Worm (Caenorhabditis elegans) whole organism, late embryonic: ENCODE data around the gene irg-3.
A peak's percentile ranks its signal among the peaks of the same experiment; 100 is the strongest.
"Not testable (repeated sequence)": the region's sequence is repeated elsewhere in the genome, so short reads cannot be mapped to it uniquely, and the experiment has no call there.

Experiments
- C08G9.2 ChIP-seq: sonication (generic microtip); optimal IDR thresholded peaks from 2 replicates; lab custom pipeline; 2016; ENCODE audit warnings: mild to moderate bottlenecking, missing genetic modification characterization, moderate library complexity, missing compliant biosample characterization
- F13H6.1 ChIP-seq: sonication (generic microtip); optimal IDR thresholded peaks from 2 replicates; lab custom pipeline; 2016; ENCODE audit warnings: missing genetic modification characterization, missing compliant biosample characterization
- K02D7.2 ChIP-seq: sonication (generic microtip); optimal IDR thresholded peaks from 2 replicates; lab custom pipeline; 2017; ENCODE audit warnings: mild to moderate bottlenecking, missing genetic modification characterization, missing compliant biosample characterization
- T23F11.4 ChIP-seq: fragments of 200-800 bp; sonication (Bioruptor generic); optimal IDR thresholded peaks from 2 replicates; lab custom pipeline; 2018; ENCODE audit warnings: mild to moderate bottlenecking, missing genetic modification characterization, missing compliant biosample characterization
- Y22D7AL.16 ChIP-seq: sonication (generic microtip); optimal IDR thresholded peaks from 2 replicates; lab custom pipeline; 2016; ENCODE audit warnings: missing genetic modification characterization, missing compliant biosample characterization
- ceh-14 ChIP-seq: sonication (generic microtip); optimal IDR thresholded peaks from 2 replicates; lab custom pipeline; 2016; ENCODE audit warnings: missing genotype, missing genetic modification characterization, missing compliant biosample characterization
- ceh-19 ChIP-seq: fragments of 200-800 bp; sonication (Bioruptor generic); optimal IDR thresholded peaks from 2 replicates; lab custom pipeline; 2018; ENCODE audit warnings: mild to moderate bottlenecking, missing genetic modification characterization, missing compliant biosample characterization
- ceh-2 ChIP-seq: sonication (generic microtip); optimal IDR thresholded peaks from 2 replicates; lab custom pipeline; 2016; ENCODE audit warnings: missing genotype, missing genetic modification characterization, missing compliant biosample characterization
- ceh-22 ChIP-seq: sonication (generic microtip); optimal IDR thresholded peaks from 2 replicates; lab custom pipeline; 2017; ENCODE audit warnings: missing biosample characterization, missing genetic modification characterization
- ceh-24 ChIP-seq: sonication (generic microtip); optimal IDR thresholded peaks from 2 replicates; lab custom pipeline; 2016; ENCODE audit warnings: mild to moderate bottlenecking, missing genetic modification characterization, missing compliant biosample characterization
- ceh-30 ChIP-seq: fragments of 150-350 bp; optimal IDR thresholded peaks from 2 replicates; lab custom pipeline; 2014; ENCODE audit warnings: missing biosample characterization, missing genetic modification characterization
- ceh-34 ChIP-seq: sonication (generic microtip); optimal IDR thresholded peaks from 2 replicates; lab custom pipeline; 2016; ENCODE audit warnings: mild to moderate bottlenecking, missing genetic modification characterization, missing compliant biosample characterization
- ceh-45 ChIP-seq: fragments of 200-800 bp; sonication (Bioruptor generic); IDR thresholded peaks from 2 replicates; pipeline ENCODE4 v1.3.6; 2022; ENCODE audit warnings: missing genetic modification reagents, missing genetic modification characterization, missing compliant biosample characterization
- ceh-48 ChIP-seq: sonication (generic microtip); optimal IDR thresholded peaks from 2 replicates; lab custom pipeline; 2016; ENCODE audit warnings: missing genetic modification characterization, inconsistent platforms, missing compliant biosample characterization
- ceh-9 ChIP-seq: sonication (generic microtip); optimal IDR thresholded peaks from 2 replicates; lab custom pipeline; 2016; ENCODE audit warnings: mild to moderate bottlenecking, missing genetic modification characterization, inconsistent platforms, missing compliant biosample characterization
- che-1 ChIP-seq: sonication (generic microtip); optimal IDR thresholded peaks from 2 replicates; lab custom pipeline; 2016; ENCODE audit warnings: mild to moderate bottlenecking, missing genetic modification characterization, missing compliant biosample characterization
- dmd-4 ChIP-seq: sonication (generic microtip); optimal IDR thresholded peaks from 2 replicates; lab custom pipeline; 2016; ENCODE audit warnings: borderline replicate concordance, missing genetic modification characterization, missing compliant biosample characterization
- elt-2 ChIP-seq: sonication (generic microtip); optimal IDR thresholded peaks from 2 replicates; lab custom pipeline; 2016; ENCODE audit warnings: missing genetic modification reagents, missing genetic modification characterization, missing compliant biosample characterization
- ets-4 ChIP-seq: sonication (generic microtip); optimal IDR thresholded peaks from 2 replicates; lab custom pipeline; 2016; ENCODE audit warnings: missing genetic modification characterization, missing compliant biosample characterization
- fax-1 ChIP-seq: sonication (generic microtip); optimal IDR thresholded peaks from 2 replicates; lab custom pipeline; 2016; ENCODE audit warnings: missing genotype, missing genetic modification characterization, missing compliant biosample characterization
- fkh-6 ChIP-seq: sonication (generic microtip); optimal IDR thresholded peaks from 2 replicates; lab custom pipeline; 2016; ENCODE audit warnings: missing genetic modification characterization, missing compliant biosample characterization
- gmeb-2 ChIP-seq: sonication (generic microtip); optimal IDR thresholded peaks from 2 replicates; lab custom pipeline; 2016; ENCODE audit warnings: missing genetic modification characterization, inconsistent platforms, missing compliant biosample characterization
- hlh-13 ChIP-seq: fragments of 200-800 bp; sonication (Bioruptor generic); optimal IDR thresholded peaks from 2 replicates; lab custom pipeline; 2018; ENCODE audit warnings: mild to moderate bottlenecking, missing genetic modification characterization, missing compliant biosample characterization
- hlh-15 ChIP-seq: sonication (generic microtip); optimal IDR thresholded peaks from 2 replicates; lab custom pipeline; 2016; ENCODE audit warnings: missing genetic modification characterization, missing compliant biosample characterization
- hlh-6 ChIP-seq: sonication (generic microtip); optimal IDR thresholded peaks from 2 replicates; lab custom pipeline; 2016; ENCODE audit warnings: missing genotype, missing genetic modification characterization, missing compliant biosample characterization
- hlh-8 ChIP-seq: sonication (generic microtip); optimal IDR thresholded peaks from 2 replicates; lab custom pipeline; 2016; ENCODE audit warnings: missing genotype, missing genetic modification characterization, missing compliant biosample characterization
- nhr-232 ChIP-seq: sonication (generic microtip); optimal IDR thresholded peaks from 2 replicates; lab custom pipeline; 2016; ENCODE audit warnings: missing genetic modification characterization, missing compliant biosample characterization
- npax-4 ChIP-seq: sonication (generic microtip); optimal IDR thresholded peaks from 2 replicates; lab custom pipeline; 2016; ENCODE audit warnings: missing genetic modification characterization, missing compliant biosample characterization
- odd-2 ChIP-seq: sonication (generic microtip); optimal IDR thresholded peaks from 2 replicates; lab custom pipeline; 2017; ENCODE audit warnings: antibody characterized with exemption, mild to moderate bottlenecking, missing genetic modification characterization, missing compliant biosample characterization
- pag-3 ChIP-seq: sonication (generic microtip); optimal IDR thresholded peaks from 2 replicates; lab custom pipeline; 2016; ENCODE audit warnings: missing compliant biosample characterization, missing genetic modification characterization, borderline replicate concordance
- pat-9 ChIP-seq: fragments of 200-800 bp; sonication (Bioruptor generic); optimal IDR thresholded peaks from 2 replicates; lab custom pipeline; 2018; ENCODE audit warnings: mild to moderate bottlenecking, missing genetic modification characterization, moderate library complexity, missing compliant biosample characterization
- pha-2 ChIP-seq: sonication (generic microtip); optimal IDR thresholded peaks from 2 replicates; lab custom pipeline; 2017; ENCODE audit warnings: mild to moderate bottlenecking, missing genetic modification characterization, missing compliant biosample characterization
- pha-4 ChIP-seq: fragments of 150-350 bp; optimal IDR thresholded peaks from 2 replicates; lab custom pipeline; 2018; ENCODE audit warnings: missing biosample characterization, missing genetic modification reagents, missing genetic modification characterization
- pqm-1 ChIP-seq: sonication (generic microtip); optimal IDR thresholded peaks from 2 replicates; lab custom pipeline; 2016; ENCODE audit warnings: missing genetic modification characterization, missing compliant biosample characterization
- pros-1 ChIP-seq: fragments of 150-350 bp; optimal IDR thresholded peaks from 2 replicates; lab custom pipeline; 2014; ENCODE audit warnings: missing biosample characterization, missing genetic modification reagents, missing genetic modification characterization
- ref-2 ChIP-seq: sonication (generic microtip); optimal IDR thresholded peaks from 2 replicates; lab custom pipeline; 2016; ENCODE audit warnings: missing genetic modification characterization, missing compliant biosample characterization
- sox-4 ChIP-seq: sonication (generic microtip); optimal IDR thresholded peaks from 2 replicates; lab custom pipeline; 2017; ENCODE audit warnings: mild to moderate bottlenecking, missing genetic modification characterization, inconsistent platforms, missing compliant biosample characterization
- syd-9 ChIP-seq: sonication (generic microtip); optimal IDR thresholded peaks from 2 replicates; lab custom pipeline; 2016; ENCODE audit warnings: mild to moderate bottlenecking, missing genetic modification characterization, moderate library complexity, missing compliant biosample characterization
- tbx-2 ChIP-seq: sonication (generic microtip); optimal IDR thresholded peaks from 2 replicates; lab custom pipeline; 2016; ENCODE audit warnings: missing genetic modification characterization, missing compliant biosample characterization
- tbx-7 ChIP-seq: sonication (generic microtip); optimal IDR thresholded peaks from 2 replicates; lab custom pipeline; 2016; ENCODE audit warnings: missing genotype, missing genetic modification characterization, missing compliant biosample characterization
- ttx-3 ChIP-seq: sonication (generic microtip); optimal IDR thresholded peaks from 2 replicates; lab custom pipeline; 2016; ENCODE audit warnings: missing genetic modification reagents, missing genetic modification characterization, missing compliant biosample characterization
- unc-55 ChIP-seq: sonication (generic microtip); optimal IDR thresholded peaks from 2 replicates; lab custom pipeline; 2017; ENCODE audit warnings: missing biosample characterization, missing genetic modification reagents, missing genetic modification characterization
- unc-86 ChIP-seq: sonication (generic microtip); optimal IDR thresholded peaks from 2 replicates; lab custom pipeline; 2016; ENCODE audit warnings: missing genetic modification characterization, missing compliant biosample characterization
- zip-5 ChIP-seq: sonication (generic microtip); optimal IDR thresholded peaks from 2 replicates; lab custom pipeline; 2016; ENCODE audit warnings: missing genetic modification characterization, missing compliant biosample characterization

The irg-3 gene

DNA sequence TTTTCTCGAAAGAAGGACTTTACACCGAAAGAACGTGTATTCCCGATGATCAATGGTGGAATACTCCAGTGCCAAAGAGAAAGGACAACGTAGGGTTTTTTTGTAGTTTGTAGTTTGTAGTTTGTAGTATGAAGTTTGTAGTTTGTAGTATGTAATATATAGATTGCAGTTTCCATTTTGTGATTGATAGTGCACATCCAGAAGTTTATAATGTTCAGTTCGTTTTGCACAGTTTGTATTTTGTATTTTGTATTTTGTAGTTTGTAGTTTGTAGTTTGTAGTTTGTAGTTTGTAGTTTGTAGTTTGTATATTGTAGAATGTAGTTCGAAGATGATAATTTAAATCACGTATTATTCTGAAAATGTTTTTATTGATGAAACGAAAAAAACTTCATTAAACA lies 25.1 kb downstream of the irg-3 start:
- no peak for TF ChIP-seq unc-55 (GFP tag; lab: Kevin White, UChicago)
- TF ChIP-seq pha-2 (tag; lab: Kevin White, UChicago) = no peak
- TF ChIP-seq nhr-232 (tag; lab: Kevin White, UChicago) = no peak
- no peak for TF ChIP-seq zip-5
- TF ChIP-seq ceh-19 (GFP tag; lab: Kevin White, UChicago) = no peak
- TF ChIP-seq pha-4 = no peak
- TF ChIP-seq unc-86 (tag; lab: Kevin White, UChicago) = no peak
- TF ChIP-seq gmeb-2 (tag; lab: Kevin White, UChicago) = no peak
- TF ChIP-seq ceh-24 (tag; lab: Kevin White, UChicago) = no peak
- TF ChIP-seq hlh-8 (tag; lab: Kevin White, UChicago) = no peak
- no peak for TF ChIP-seq ttx-3 (tag; lab: Kevin White, UChicago)
- no peak for TF ChIP-seq ref-2 (tag; lab: Kevin White, UChicago)
- no peak for TF ChIP-seq Y22D7AL.16 (tag; lab: Kevin White, UChicago)
- no peak for TF ChIP-seq pqm-1 (tag; lab: Kevin White, UChicago)
- TF ChIP-seq tbx-7 = no peak
- no peak for TF ChIP-seq ceh-48 (tag; lab: Kevin White, UChicago)
- no peak for TF ChIP-seq che-1 (tag; lab: Kevin White, UChicago)
- TF ChIP-seq pros-1 = no peak

DNA sequence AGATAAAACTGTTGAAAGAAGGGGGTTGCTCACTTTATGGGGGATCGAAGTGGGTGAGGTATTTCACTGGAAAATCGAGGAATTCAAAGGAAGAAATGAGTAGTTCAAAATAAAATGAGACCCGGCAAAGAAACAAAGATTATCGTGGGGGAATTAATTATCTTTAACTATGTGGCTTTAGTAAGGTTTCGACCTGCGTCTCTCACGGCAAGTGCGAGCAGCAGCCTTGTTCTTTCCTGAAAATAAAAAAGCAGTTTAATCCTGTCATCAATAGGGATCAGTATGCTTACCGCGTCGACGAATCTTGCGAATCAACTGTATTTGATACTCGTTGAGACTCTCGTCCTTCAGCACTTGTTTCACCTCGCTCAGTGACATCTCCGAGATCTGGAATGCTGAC lies 29.5 kb downstream of the irg-3 start, which contains the start of gene srh-271:
srh-271 (minus strand) TSS at position 101 of the 400 bp plus-strand sequence.
- no peak for TF ChIP-seq odd-2 (tag; lab: Kevin White, UChicago)
- no peak for TF ChIP-seq ceh-2
- no peak for TF ChIP-seq ceh-48 (tag; lab: Kevin White, UChicago)
- TF ChIP-seq tbx-2 (tag; lab: Kevin White, UChicago) = no peak
- TF ChIP-seq K02D7.2 (tag; lab: Kevin White, UChicago) = no peak
- TF ChIP-seq hlh-15 = no peak
- TF ChIP-seq ceh-14 (tag; lab: Kevin White, UChicago) = no peak

DNA sequence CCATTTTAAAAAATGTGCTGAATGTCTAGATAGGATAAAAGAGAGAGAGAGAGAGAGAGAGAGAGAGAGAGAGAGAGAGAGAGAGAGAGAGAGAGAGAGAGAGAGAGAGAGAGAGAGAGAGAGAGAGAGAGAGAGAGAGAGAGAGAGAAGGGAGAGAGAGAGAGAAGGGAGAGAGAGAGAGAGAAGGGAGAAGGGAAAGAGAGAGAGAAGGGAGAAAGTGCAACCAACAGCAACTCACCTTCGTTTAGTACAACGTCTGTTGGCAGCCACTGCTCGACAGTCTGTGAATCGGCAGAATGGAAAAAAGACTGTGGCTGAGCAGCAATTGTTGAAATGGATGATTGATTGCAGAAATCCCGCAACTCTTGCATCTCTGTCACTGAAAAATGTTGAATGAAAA lies 31.4 kb downstream of the irg-3 start:
- no peak for TF ChIP-seq elt-2 (tag; lab: Kevin White, UChicago)
- no peak for TF ChIP-seq zip-5
- TF ChIP-seq C08G9.2 (tag; lab: Kevin White, UChicago) = no peak
- no peak for TF ChIP-seq pqm-1 (tag; lab: Kevin White, UChicago)
- no peak for TF ChIP-seq che-1 (tag; lab: Kevin White, UChicago)
- TF ChIP-seq npax-4 (tag; lab: Kevin White, UChicago) = no peak
- TF ChIP-seq ceh-9 (tag; lab: Kevin White, UChicago) = no peak
- no peak for TF ChIP-seq hlh-6 (tag; lab: Kevin White, UChicago)
- no peak for TF ChIP-seq odd-2 (tag; lab: Kevin White, UChicago)
- TF ChIP-seq dmd-4 (tag; lab: Kevin White, UChicago) = no peak
- no peak for TF ChIP-seq T23F11.4 (GFP tag; lab: Kevin White, UChicago)
- TF ChIP-seq ceh-34 (tag; lab: Kevin White, UChicago) = no peak
- TF ChIP-seq pat-9 = no peak
- TF ChIP-seq pha-4 = no peak
- no peak for TF ChIP-seq nhr-232 (tag; lab: Kevin White, UChicago)
- TF ChIP-seq, all 69 proteins: peak for 0

DNA sequence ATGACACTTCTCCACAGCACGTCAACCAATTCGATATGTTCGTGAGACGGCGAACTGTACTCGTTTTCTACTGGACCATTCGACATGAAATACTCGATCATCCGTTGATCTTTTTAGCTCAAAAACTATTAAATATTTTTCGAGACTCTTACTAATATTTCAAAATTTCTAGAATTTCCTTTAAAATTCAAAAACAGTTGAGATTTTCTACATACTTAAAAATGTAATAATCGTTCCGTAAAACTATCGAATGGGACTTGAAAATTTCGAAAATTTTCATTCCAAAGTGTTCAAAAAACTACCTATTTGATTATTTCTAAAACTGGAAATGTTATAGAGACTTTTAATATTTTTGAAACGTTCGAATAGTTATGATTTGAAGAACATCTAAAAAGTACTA lies 33.0 kb downstream of the irg-3 start, which contains the start of gene sknr-1:
sknr-1 (minus strand) TSS at position 101 of the 400 bp plus-strand sequence.
- not testable (repeated sequence) for TF ChIP-seq unc-86 (tag; lab: Kevin White, UChicago); pag-3; ceh-30 (tag; lab: Kevin White, UChicago)

DNA sequence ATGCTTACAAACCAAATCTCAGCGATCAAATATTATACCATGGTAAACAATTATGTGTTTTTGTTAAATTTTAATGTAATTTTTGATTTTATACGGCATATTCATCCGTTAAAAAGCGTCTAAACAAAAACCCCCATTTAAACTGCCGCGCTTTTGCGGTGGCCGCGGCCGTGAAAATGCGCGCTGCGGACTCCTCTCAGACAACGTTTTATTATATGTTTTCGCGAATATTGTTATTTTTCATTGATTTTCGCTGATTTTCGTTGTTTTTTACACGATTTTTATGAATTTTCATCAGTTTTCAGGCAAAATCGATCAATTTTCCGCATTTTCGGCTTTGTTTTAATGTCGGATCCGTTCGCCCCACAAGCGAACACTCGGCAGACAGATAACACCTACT lies 46.2 kb downstream of the irg-3 start, which contains the start of gene W02H5.19:
W02H5.19 (plus strand) TSS at position 346 of the 400 bp plus-strand sequence.
- peak; percentile 54 for TF ChIP-seq F13H6.1 (tag; lab: Kevin White, UChicago)
- TF ChIP-seq fkh-6 = peak; percentile 11
- peak; percentile 91 for TF ChIP-seq ceh-2
- TF ChIP-seq hlh-15 = no peak
- TF ChIP-seq che-1 (tag; lab: Kevin White, UChicago) = no peak
- TF ChIP-seq ceh-45 = no peak
- TF ChIP-seq syd-9 (tag; lab: Kevin White, UChicago) = no peak
- peak; percentile 67 for TF ChIP-seq elt-2 (tag; lab: Kevin White, UChicago)
- TF ChIP-seq sox-4 (tag; lab: Kevin White, UChicago) = no peak
- TF ChIP-seq hlh-6 (tag; lab: Kevin White, UChicago) = no peak
- peak; percentile 95 for TF ChIP-seq ets-4
- TF ChIP-seq hlh-13 (GFP tag; lab: Kevin White, UChicago) = peak; percentile 36
- peak; percentile 57 for TF ChIP-seq fax-1 (tag; lab: Kevin White, UChicago)
- no peak for TF ChIP-seq pha-4
- TF ChIP-seq tbx-7 = peak; percentile 88
- no peak for TF ChIP-seq nhr-232 (tag; lab: Kevin White, UChicago)
- TF ChIP-seq ceh-22 (tag; lab: Kevin White, UChicago) = no peak
- no peak for TF ChIP-seq Y22D7AL.16 (tag; lab: Kevin White, UChicago)
- no peak for TF ChIP-seq pros-1
